Fruit fly (Drosophila melanogaster) whole organism: ENCODE results near the gene Cep290.

Experiments used
- pan ChIP-seq: fragments of >200 bp; optimal IDR thresholded peaks from 2 replicates; lab custom pipeline; 2017
- usp ChIP-seq: fragments of >200 bp; optimal IDR thresholded peaks from 2 replicates; lab custom pipeline; 2017; ENCODE audit warnings: missing biosample characterization, missing genetic modification characterization, mixed read lengths

- no peak for TF ChIP-seq usp
- no peak for TF ChIP-seq pan (lab: Kevin White, UChicago)
Observed at dm6 chr3L:819297-819886, 24.3 kb upstream of the Cep290 start.
